Fruit fly (Drosophila melanogaster) whole organism, wandering third instar larva: Measurements from ENCODE around the gene Sfp24Ba.

ENCODE experiments used
- CG9705 ChIP-seq: fragments of 200-800 bp; sonication (Bioruptor generic); optimal IDR thresholded peaks from 2 replicates; lab custom pipeline; 2018; ENCODE audit warnings: missing biosample characterization, mild to moderate bottlenecking, missing genetic modification characterization
- Hr78 ChIP-seq: fragments of >200 bp; optimal IDR thresholded peaks from 2 replicates; lab custom pipeline; 2017; ENCODE audit warnings: missing biosample characterization, missing genetic modification characterization
- Jra ChIP-seq: sonication (Bioruptor generic); optimal IDR thresholded peaks from 2 replicates; lab custom pipeline; 2016; ENCODE audit warnings: missing biosample characterization, missing genetic modification characterization
- h ChIP-seq: fragments of 200-800 bp; sonication (Bioruptor generic); optimal IDR thresholded peaks from 3 replicates; lab custom pipeline; 2016; ENCODE audit warnings: missing biosample characterization, mild to moderate bottlenecking, missing genetic modification characterization

dm6 chr2L:3655698-3656105 lies 12.6 kb downstream of the Sfp24Ba start:
- TF ChIP-seq Hr78 (no peak), h (GFP tag; lab: Kevin White, UChicago) (peak; percentile 99), CG9705 (peak; percentile 99), Jra (GFP tag; lab: Kevin White, UChicago) (peak; percentile 94)
